Worm (Caenorhabditis elegans) whole organism, L4/young adult: ENCODE measurements around the gene pha-2.

Source experiments
- W03F9.2 ChIP-seq: fragments of 150-350 bp; optimal IDR thresholded peaks from 2 replicates; lab custom pipeline; 2014; ENCODE audit warnings: missing biosample characterization, missing genetic modification characterization
- dao-5 ChIP-seq: sonication (generic microtip); optimal IDR thresholded peaks from 2 replicates; lab custom pipeline; 2016; ENCODE audit warnings: missing genotype, missing genetic modification characterization, moderate library complexity, missing compliant biosample characterization
- him-1 ChIP-seq: sonication (generic microtip); optimal IDR thresholded peaks from 2 replicates; lab custom pipeline; 2016; ENCODE audit warnings: missing genotype, missing genetic modification reagents, missing genetic modification characterization, missing compliant biosample characterization

- TF ChIP-seq him-1 = no peak
- TF ChIP-seq W03F9.2 = no peak
- no peak for TF ChIP-seq dao-5 (tag; lab: Kevin White, UChicago)
These were observed 34.9 kb downstream of the pha-2 start, which contains the start of gene F13C5.1 for ce11 chrX:601860-602259.
